Worm (Caenorhabditis elegans) whole organism, L4 larva: ENCODE measurements around the gene D1054.1.

Experiments
- ceh-32 ChIP-seq: sonication (generic microtip); optimal IDR thresholded peaks from 2 replicates; lab custom pipeline; 2016; ENCODE audit warnings: mild to moderate bottlenecking, missing genetic modification characterization, missing compliant biosample characterization; ENCODE audit not compliant: poor library complexity
- nhr-25 ChIP-seq: sonication (generic microtip); optimal IDR thresholded peaks from 2 replicates; lab custom pipeline; 2017; ENCODE audit warnings: missing genetic modification characterization, mild to moderate bottlenecking, missing compliant biosample characterization, antibody characterized with exemption, moderate library complexity, borderline replicate concordance; ENCODE audit not compliant: insufficient read depth
- zag-1 ChIP-seq: fragments of 150-350 bp; optimal IDR thresholded peaks from 2 replicates; lab custom pipeline; 2014; ENCODE audit warnings: missing biosample characterization, missing genetic modification characterization

ce11 chrV:10764066-10764465, 6.0 kb downstream of the D1054.1 start, which contains the start of gene ocr-1:
- TF ChIP-seq zag-1 (tag; lab: Kevin White, UChicago) (no peak), nhr-25 (tag; lab: Kevin White, UChicago) (no peak), ceh-32 (tag; lab: Kevin White, UChicago) (no peak)
